Fruit fly (Drosophila melanogaster) whole organism, embryonic: Measurements from ENCODE around the gene CG31223.

Experiments used
- Atf-2 ChIP-seq: fragments of 200-800 bp; sonication (Bioruptor generic); optimal IDR thresholded peaks from 2 replicates; lab custom pipeline; 2016; ENCODE audit warnings: missing biosample characterization, missing genetic modification characterization
- B-H1 ChIP-seq: fragments of 200-800 bp; sonication (Bioruptor generic); IDR thresholded peaks from 3 replicates; pipeline ENCODE4 v1.3.6; 2022; ENCODE audit warnings: missing biosample characterization, missing genetic modification characterization
- CG10321 ChIP-seq: fragments of 200-800 bp; sonication (Bioruptor generic); IDR thresholded peaks from 2 replicates; pipeline ENCODE4 v1.3.6; 2022; ENCODE audit warnings: missing biosample characterization, missing genetic modification characterization
- CG10462 ChIP-seq: fragments of 200-800 bp; sonication (Bioruptor generic); optimal IDR thresholded peaks from 2 replicates; lab custom pipeline; 2016; ENCODE audit warnings: missing biosample characterization, missing genetic modification characterization
- CG10979 ChIP-seq: fragments of 200-800 bp; sonication (Bioruptor generic); optimal IDR thresholded peaks from 2 replicates; lab custom pipeline; 2018; ENCODE audit warnings: missing biosample characterization, mild to moderate bottlenecking, missing genetic modification characterization, moderate library complexity
- CG11085 ChIP-seq: fragments of 200-800 bp; sonication (Bioruptor generic); IDR thresholded peaks from 2 replicates; pipeline ENCODE4 v1.3.6; 2022; ENCODE audit warnings: missing biosample characterization, missing genetic modification characterization
- CG11560 ChIP-seq: fragments of 200-800 bp; sonication (Bioruptor generic); IDR thresholded peaks from 3 replicates; pipeline ENCODE4 v1.3.6; 2022; ENCODE audit warnings: missing biosample characterization, missing genetic modification characterization
- CG12155 ChIP-seq: fragments of 200-800 bp; sonication (Bioruptor generic); optimal IDR thresholded peaks from 3 replicates; lab custom pipeline; 2016; ENCODE audit warnings: missing biosample characterization, missing genetic modification characterization
- CG12769 ChIP-seq: fragments of 200-800 bp; sonication (Bioruptor generic); optimal IDR thresholded peaks from 2 replicates; lab custom pipeline; 2019; ENCODE audit warnings: missing biosample characterization, mild to moderate bottlenecking, missing genetic modification characterization, moderate library complexity
- CG14965 ChIP-seq: fragments of 200-800 bp; sonication (Bioruptor generic); optimal IDR thresholded peaks from 2 replicates; lab custom pipeline; 2016; ENCODE audit warnings: missing biosample characterization, missing genetic modification characterization, borderline replicate concordance
- CG15269 ChIP-seq: fragments of 200-800 bp; sonication (Bioruptor generic); optimal IDR thresholded peaks from 2 replicates; lab custom pipeline; 2018; ENCODE audit warnings: missing biosample characterization, mild to moderate bottlenecking, missing genetic modification characterization, moderate library complexity
- CG15514 ChIP-seq: fragments of 200-800 bp; sonication (Bioruptor generic); optimal IDR thresholded peaks from 3 replicates; lab custom pipeline; 2017; ENCODE audit warnings: missing biosample characterization, missing genetic modification characterization, mild to moderate bottlenecking, moderate library complexity, missing genetic modification reagents
- CG30020 ChIP-seq: fragments of 200-800 bp; optimal IDR thresholded peaks from 2 replicates; lab custom pipeline; 2019; ENCODE audit warnings: missing biosample characterization, mild to moderate bottlenecking, missing genetic modification characterization, moderate library complexity
- CG3065 ChIP-seq: fragments of 200-800 bp; sonication (Bioruptor generic); optimal IDR thresholded peaks from 2 replicates; lab custom pipeline; 2016; ENCODE audit warnings: missing biosample characterization, missing genetic modification characterization
- CG32532 ChIP-seq: fragments of 200-800 bp; sonication (Bioruptor generic); IDR thresholded peaks from 2 replicates; pipeline ENCODE4 v1.3.6; 2022; ENCODE audit warnings: missing biosample characterization, missing genetic modification characterization
- CG4854 ChIP-seq: fragments of 200-800 bp; sonication (Bioruptor generic); optimal IDR thresholded peaks from 2 replicates; lab custom pipeline; 2016; ENCODE audit warnings: missing biosample characterization, missing genetic modification characterization, inconsistent platforms
- CG5180 ChIP-seq: fragments of 200-800 bp; sonication (Bioruptor generic); optimal IDR thresholded peaks from 3 replicates; lab custom pipeline; 2017; ENCODE audit warnings: missing biosample characterization, missing genetic modification characterization, mild to moderate bottlenecking, moderate library complexity, missing genetic modification reagents
- CG5953 ChIP-seq: fragments of 200-800 bp; sonication (Bioruptor generic); IDR thresholded peaks from 2 replicates; pipeline ENCODE4 v1.3.6; 2022; ENCODE audit warnings: missing biosample characterization, missing genetic modification characterization
- CG8089 ChIP-seq: fragments of 200-800 bp; sonication (Bioruptor generic); optimal IDR thresholded peaks from 3 replicates; lab custom pipeline; 2016; ENCODE audit warnings: missing biosample characterization, missing genetic modification characterization
- CG8290 ChIP-seq, 3 experiments: fragments of 200-800 bp; sonication (Bioruptor generic); optimal IDR thresholded peaks; 2 replicates each; lab custom pipeline; 2016 to 2019; ENCODE audit warnings: missing biosample characterization in 3 of 3, missing genetic modification characterization in 3 of 3, mild to moderate bottlenecking in 2 of 3, moderate library complexity in 1 of 3
- CG8478 ChIP-seq: fragments of >200 bp; optimal IDR thresholded peaks from 2 replicates; lab custom pipeline; 2018
- Chrac-16 ChIP-seq: fragments of 200-800 bp; sonication (Bioruptor generic); optimal IDR thresholded peaks from 3 replicates; lab custom pipeline; 2016; ENCODE audit warnings: missing biosample characterization, missing genetic modification characterization
- D19B ChIP-seq: fragments of 200-800 bp; sonication (Bioruptor generic); optimal IDR thresholded peaks from 2 replicates; lab custom pipeline; 2017; ENCODE audit warnings: missing biosample characterization, mild to moderate bottlenecking, missing genetic modification characterization
- Deaf1 ChIP-seq: fragments of 200-800 bp; optimal IDR thresholded peaks from 3 replicates; lab custom pipeline; 2019; ENCODE audit warnings: missing biosample characterization, mild to moderate bottlenecking, missing genetic modification characterization, moderate library complexity
- E2f2 ChIP-seq: fragments of 200-800 bp; sonication (Bioruptor generic); IDR thresholded peaks from 2 replicates; pipeline ENCODE4 v1.3.6; 2022; ENCODE audit warnings: missing biosample characterization, missing genetic modification characterization
- Eip74EF ChIP-seq, 2 experiments: fragments of 200-800 bp in 1 of 2; fragments of >200 bp in 1 of 2; sonication (Bioruptor generic) in 1 of 2; optimal IDR thresholded peaks; 2 replicates each; lab custom pipeline; 2017 to 2019; ENCODE audit warnings: missing biosample characterization in 2 of 2, missing genetic modification characterization in 2 of 2, mild to moderate bottlenecking in 1 of 2, moderate library complexity in 1 of 2
- H15 ChIP-seq: fragments of 200-800 bp; sonication (Bioruptor generic); IDR thresholded peaks from 3 replicates; pipeline ENCODE4 v1.3.6; 2022; ENCODE audit warnings: missing biosample characterization, missing genetic modification characterization
- H2.0 ChIP-seq: fragments of 200-800 bp; sonication (Bioruptor generic); IDR thresholded peaks from 2 replicates; pipeline ENCODE4 v1.3.6; 2022; ENCODE audit warnings: missing biosample characterization, missing genetic modification characterization
- Hmr ChIP-seq: fragments of 200-800 bp; sonication (Bioruptor generic); optimal IDR thresholded peaks from 3 replicates; lab custom pipeline; 2017; ENCODE audit warnings: mild to moderate bottlenecking, missing biosample characterization, missing genetic modification reagents, missing genetic modification characterization
- aop ChIP-seq: fragments of 200-800 bp; sonication (Bioruptor generic); IDR thresholded peaks from 2 replicates; pipeline ENCODE4 v1.3.6; 2022; ENCODE audit warnings: missing biosample characterization, missing genetic modification characterization
- ara ChIP-seq: fragments of 200-800 bp; sonication (Bioruptor generic); IDR thresholded peaks from 2 replicates; pipeline ENCODE4 v1.3.6; 2022; ENCODE audit warnings: missing biosample characterization, missing genetic modification characterization
- bbx ChIP-seq: fragments of 200-800 bp; sonication (Bioruptor generic); IDR thresholded peaks from 2 replicates; pipeline ENCODE4 v1.3.6; 2022; ENCODE audit warnings: missing biosample characterization, missing genetic modification characterization; ENCODE audit not compliant: partially characterized antibody
- bsh ChIP-seq, 2 experiments: fragments of 200-800 bp; sonication (Bioruptor generic); optimal IDR thresholded peaks; 2 replicates each; lab custom pipeline; 2017 to 2018; ENCODE audit warnings: mild to moderate bottlenecking in 2 of 2, missing biosample characterization in 2 of 2, missing genetic modification characterization in 2 of 2, moderate library complexity in 1 of 2
- dati ChIP-seq: fragments of 200-800 bp; sonication (Bioruptor generic); IDR thresholded peaks from 2 replicates; pipeline ENCODE4 v1.3.6; 2022; ENCODE audit warnings: missing biosample characterization, missing genetic modification characterization
- disco-r ChIP-seq: fragments of 200-800 bp; sonication (Bioruptor generic); optimal IDR thresholded peaks from 2 replicates; lab custom pipeline; 2016; ENCODE audit warnings: missing biosample characterization, missing genetic modification characterization
- ems ChIP-seq: fragments of 200-800 bp; sonication (Bioruptor generic); optimal IDR thresholded peaks from 3 replicates; lab custom pipeline; 2016; ENCODE audit warnings: missing biosample characterization, missing genetic modification characterization
- en ChIP-seq: fragments of 200-800 bp; sonication (Bioruptor generic); optimal IDR thresholded peaks from 2 replicates; lab custom pipeline; 2016; ENCODE audit warnings: missing biosample characterization, missing genetic modification characterization
- eyg ChIP-seq: fragments of 200-800 bp; sonication (Bioruptor generic); optimal IDR thresholded peaks from 3 replicates; lab custom pipeline; 2016; ENCODE audit warnings: missing biosample characterization, missing genetic modification characterization
- fd102C ChIP-seq: fragments of 200-800 bp; sonication (Bioruptor generic); optimal IDR thresholded peaks from 2 replicates; lab custom pipeline; 2018; ENCODE audit warnings: missing biosample characterization, mild to moderate bottlenecking, missing genetic modification characterization, moderate library complexity
- gem ChIP-seq: fragments of 200-800 bp; sonication (Bioruptor generic); optimal IDR thresholded peaks from 2 replicates; lab custom pipeline; 2019; ENCODE audit warnings: missing biosample characterization, mild to moderate bottlenecking, missing genetic modification characterization, moderate library complexity
- kni ChIP-seq: fragments of 200-800 bp; sonication (Bioruptor generic); optimal IDR thresholded peaks from 3 replicates; lab custom pipeline; 2017; ENCODE audit warnings: mild to moderate bottlenecking, missing biosample characterization, missing genetic modification reagents, missing genetic modification characterization
- mld ChIP-seq: fragments of 200-800 bp; sonication (Bioruptor generic); IDR thresholded peaks from 3 replicates; pipeline ENCODE4 v1.3.6; 2022; ENCODE audit warnings: missing biosample characterization, missing genetic modification characterization; ENCODE audit not compliant: partially characterized antibody
- ranshi ChIP-seq: fragments of 200-800 bp; sonication (Bioruptor generic); IDR thresholded peaks from 2 replicates; pipeline ENCODE4 v1.3.6; 2022; ENCODE audit warnings: missing biosample characterization, missing genetic modification characterization
- sens ChIP-seq: fragments of 200-800 bp; sonication (Bioruptor generic); peaks from one replicate; lab custom pipeline; 2016; ENCODE audit warnings: missing biosample characterization, missing genetic modification characterization
- slou ChIP-seq: fragments of 200-800 bp; sonication (Bioruptor generic); optimal IDR thresholded peaks from 3 replicates; lab custom pipeline; 2016; ENCODE audit warnings: missing biosample characterization, missing genetic modification characterization
- sob ChIP-seq: fragments of 200-800 bp; sonication (Bioruptor generic); IDR thresholded peaks from 2 replicates; pipeline ENCODE4 v1.3.6; 2022; ENCODE audit warnings: missing biosample characterization, missing genetic modification characterization
- tgo ChIP-seq: fragments of 200-800 bp; sonication (Bioruptor generic); IDR thresholded peaks from 3 replicates; pipeline ENCODE4 v1.3.6; 2022; ENCODE audit warnings: missing biosample characterization, missing genetic modification characterization
- tin ChIP-seq: fragments of 200-800 bp; sonication (Bioruptor generic); optimal IDR thresholded peaks from 3 replicates; lab custom pipeline; 2016; ENCODE audit warnings: missing biosample characterization, missing genetic modification characterization
- tup ChIP-seq: fragments of 200-800 bp; sonication (Bioruptor generic); optimal IDR thresholded peaks from 2 replicates; lab custom pipeline; 2016; ENCODE audit warnings: missing biosample characterization, mild to moderate bottlenecking, missing genetic modification characterization, moderate library complexity
- unpg ChIP-seq: fragments of 200-800 bp; sonication (Bioruptor generic); optimal IDR thresholded peaks from 3 replicates; lab custom pipeline; 2018; ENCODE audit warnings: missing biosample characterization, mild to moderate bottlenecking, missing genetic modification characterization, moderate library complexity
- vfl ChIP-seq: fragments of 200-800 bp; sonication (Bioruptor generic); optimal IDR thresholded peaks from 2 replicates; lab custom pipeline; 2016; ENCODE audit warnings: missing biosample characterization, missing genetic modification characterization

The CG31223 gene

dm6 chr3R:20834770-20835183 lies 3.9 kb downstream of the CG31223 start (continued):
- no peak for TF ChIP-seq sob (GFP tag; lab: Robert Waterston, UW)
- TF ChIP-seq CG8478 (lab: Kevin White, UChicago), result no peak
- TF ChIP-seq CG5953 (GFP tag; lab: Robert Waterston, UW), result no peak
- peak; percentile 69 for TF ChIP-seq unpg (GFP tag; lab: Kevin White, UChicago)
- TF ChIP-seq ara (GFP tag; lab: Robert Waterston, UW), result peak; percentile 17; the same call in 1 of the 2 replicates
- no peak for TF ChIP-seq CG30020 (tag; lab: Kevin White, UChicago)
- TF ChIP-seq sens, result peak; percentile 67
- no peak for TF ChIP-seq CG14965 (GFP tag; lab: Kevin White, UChicago)
- TF ChIP-seq H15 (GFP tag; lab: Robert Waterston, UW), result no peak
- TF ChIP-seq tgo, result no peak
- no peak for TF ChIP-seq bbx
- peak; percentile 33 for TF ChIP-seq CG5180 (GFP tag; lab: Kevin White, UChicago)
- no peak for TF ChIP-seq kni (GFP tag; lab: Kevin White, UChicago)
- peak; percentile 79 for TF ChIP-seq CG15269 (tag; lab: Kevin White, UChicago)
- no peak for TF ChIP-seq Deaf1 (tag; lab: Kevin White, UChicago)
- peak; percentile 47; the same call in 1 of the 2 replicates for TF ChIP-seq ranshi (GFP tag; lab: Robert Waterston, UW)
- TF ChIP-seq CG3065 (GFP tag; lab: Kevin White, UChicago), result no peak
- TF ChIP-seq Atf-2 (GFP tag; lab: Kevin White, UChicago), result no peak
- peak; percentile 83 for TF ChIP-seq CG12769 (tag; lab: Kevin White, UChicago)
- TF ChIP-seq tin (GFP tag; lab: Kevin White, UChicago), result no peak
- TF ChIP-seq Eip74EF (GFP tag; optimal IDR thresholded peaks at IDR 0.05; lab: Kevin White, UChicago), result peak in 1 of 2 experiments; percentile 1
- TF ChIP-seq gem (tag; lab: Kevin White, UChicago), result peak; percentile 46
- TF ChIP-seq Chrac-16, result no peak
- peak; percentile 0 for TF ChIP-seq slou (GFP tag; lab: Kevin White, UChicago)
- TF ChIP-seq aop (GFP tag; lab: Robert Waterston, UW), result no peak
- no peak for TF ChIP-seq CG10321 (GFP tag; lab: Robert Waterston, UW)
- TF ChIP-seq B-H1 (GFP tag; lab: Robert Waterston, UW), result no peak; the same call in 2 of the 3 replicates
- TF ChIP-seq CG12155 (GFP tag; lab: Kevin White, UChicago), result no peak
- no peak for TF ChIP-seq dati (GFP tag; lab: Robert Waterston, UW)
- no peak for TF ChIP-seq en (GFP tag; lab: Kevin White, UChicago)
- TF ChIP-seq bsh (GFP tag; optimal IDR thresholded peaks at IDR 0.05; lab: Kevin White, UChicago), result peak in 1 of 2 experiments; percentile 44
- no peak for TF ChIP-seq mld
- TF ChIP-seq CG8290 (GFP tag; optimal IDR thresholded peaks at IDR 0.05; lab: Kevin White, UChicago), result no peak
- TF ChIP-seq CG8290 (tag; optimal IDR thresholded peaks at IDR 0.05; lab: Kevin White, UChicago), result peak in 1 of 2 experiments; percentile 91
- TF ChIP-seq CG15514, result peak; percentile 60
- TF ChIP-seq CG4854 (GFP tag; lab: Kevin White, UChicago), result no peak
- TF ChIP-seq D19B, result peak; percentile 6
- no peak for TF ChIP-seq E2f2 (GFP tag; lab: Robert Waterston, UW)
- no peak for TF ChIP-seq CG32532 (GFP tag; lab: Robert Waterston, UW)
- no peak for TF ChIP-seq eyg (GFP tag; lab: Kevin White, UChicago)
- TF ChIP-seq H2.0, result no peak
- TF ChIP-seq disco-r, result no peak
- no peak for TF ChIP-seq CG10979 (tag; lab: Kevin White, UChicago)
- TF ChIP-seq CG8089 (GFP tag; lab: Kevin White, UChicago), result peak; percentile 46
- no peak for TF ChIP-seq fd102C
- no peak for TF ChIP-seq CG11560
- TF ChIP-seq CG10462 (GFP tag; lab: Kevin White, UChicago), result no peak
- TF ChIP-seq vfl (GFP tag; lab: Kevin White, UChicago), result no peak
- TF ChIP-seq Hmr (GFP tag; lab: Kevin White, UChicago), result peak; percentile 71
- TF ChIP-seq tup (GFP tag; lab: Kevin White, UChicago), result no peak
- TF ChIP-seq ems (GFP tag; lab: Kevin White, UChicago), result peak; percentile 19
- TF ChIP-seq CG11085, result no peak
